Worm (Caenorhabditis elegans): ENCODE data around the gene mrpl-22.

ce11 chrIII:10624564-10624963 is 9.3 kb downstream of the mrpl-22 start:
- TF ChIP-seq zag-1 (tag; optimal IDR thresholded peaks at IDR 0.05) (no peak), snu-23 (GFP tag; optimal IDR thresholded peaks at IDR 0.05) (peak; percentile 65), pqm-1 (tag; optimal IDR thresholded peaks at IDR 0.05) (no peak), elt-2 (tag; optimal IDR thresholded peaks at IDR 0.05) (no peak), aly-2 (tag; optimal IDR thresholded peaks at IDR 0.05) (no peak)

Data from whole organism, L1 larva.